Fruit fly (Drosophila melanogaster): ENCODE data around the gene stx.

The stx gene

DNA sequence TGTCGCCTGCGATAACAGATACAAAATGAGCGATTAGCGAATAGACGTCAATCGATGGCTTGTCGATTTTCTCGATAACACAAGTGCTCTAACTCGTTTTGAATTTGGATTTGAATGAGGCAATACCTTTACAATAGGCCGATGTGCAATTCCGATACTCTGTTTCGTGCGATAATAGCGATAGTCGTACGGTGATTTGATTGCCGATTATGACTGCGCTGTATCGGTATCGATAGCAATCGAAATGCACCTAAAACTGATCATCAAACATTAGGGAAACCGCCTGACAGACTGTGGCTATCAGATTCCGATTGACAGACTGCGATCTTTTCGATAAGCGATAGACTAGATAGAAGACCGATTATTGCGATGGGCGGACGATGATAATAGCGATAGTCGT, 7.0 kb upstream of the stx start:
- TF ChIP-seq ttk (optimal IDR thresholded peaks at IDR 0.05) = no peak
- TF ChIP-seq Myc (optimal IDR thresholded peaks at IDR 0.05) = no peak
- no peak for TF ChIP-seq h (optimal IDR thresholded peaks at IDR 0.05)
- no peak for TF ChIP-seq psq (optimal IDR thresholded peaks at IDR 0.05)
- TF ChIP-seq Sin3A (optimal IDR thresholded peaks at IDR 0.05) = no peak
- TF ChIP-seq insv (optimal IDR thresholded peaks at IDR 0.05) = no peak

DNA sequence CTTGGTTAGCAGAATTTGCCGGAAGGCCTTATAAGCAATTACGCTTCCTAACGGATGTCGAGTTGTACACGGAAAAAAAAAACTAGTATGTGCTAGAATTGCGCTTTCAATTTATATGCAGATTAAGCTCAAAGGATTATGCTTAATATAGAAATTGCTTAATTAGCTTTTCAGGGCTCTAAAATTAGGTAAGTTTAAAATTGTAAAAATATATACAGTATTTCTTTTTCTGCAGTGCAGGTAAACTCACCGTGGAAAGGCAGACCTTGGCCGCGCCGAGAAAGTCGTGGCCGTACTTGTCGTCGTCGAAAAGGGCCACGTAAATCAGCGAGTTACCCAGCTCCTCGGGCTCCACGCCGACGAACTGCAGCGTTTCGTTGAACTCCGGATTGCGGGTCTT, 5.9 kb upstream of the stx start:
- no peak for TF ChIP-seq ttk (optimal IDR thresholded peaks at IDR 0.05)
- no peak for TF ChIP-seq Myc (optimal IDR thresholded peaks at IDR 0.05)
- no peak for TF ChIP-seq insv (optimal IDR thresholded peaks at IDR 0.05)
- no peak for TF ChIP-seq Sin3A (optimal IDR thresholded peaks at IDR 0.05)
- no peak for TF ChIP-seq psq (optimal IDR thresholded peaks at IDR 0.05)
- TF ChIP-seq h (optimal IDR thresholded peaks at IDR 0.05) = no peak

DNA sequence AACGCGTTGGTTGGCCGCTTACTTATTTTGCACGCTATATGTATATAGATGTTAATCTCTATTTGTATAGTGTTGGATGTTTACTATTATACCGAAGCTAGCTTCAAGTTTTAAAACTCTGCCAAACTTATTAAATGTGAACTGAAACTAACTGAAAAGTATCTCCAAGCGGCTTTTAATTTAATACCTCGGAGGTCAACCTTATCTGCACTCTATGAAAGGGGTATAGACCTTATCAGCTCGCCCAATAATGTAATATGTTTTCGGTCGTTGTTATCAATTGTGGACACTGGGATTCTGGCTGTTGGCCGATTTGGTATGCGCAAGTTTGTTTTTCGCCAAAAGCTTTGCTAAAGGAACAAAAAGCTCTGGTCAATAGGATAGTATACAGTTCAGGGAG, 3.9 kb upstream of the stx start:
- TF ChIP-seq Sin3A (optimal IDR thresholded peaks at IDR 0.05) (no peak), insv (optimal IDR thresholded peaks at IDR 0.05) (no peak), psq (optimal IDR thresholded peaks at IDR 0.05) (no peak), h (optimal IDR thresholded peaks at IDR 0.05) (no peak), ttk (optimal IDR thresholded peaks at IDR 0.05) (no peak), Myc (optimal IDR thresholded peaks at IDR 0.05) (no peak)

DNA sequence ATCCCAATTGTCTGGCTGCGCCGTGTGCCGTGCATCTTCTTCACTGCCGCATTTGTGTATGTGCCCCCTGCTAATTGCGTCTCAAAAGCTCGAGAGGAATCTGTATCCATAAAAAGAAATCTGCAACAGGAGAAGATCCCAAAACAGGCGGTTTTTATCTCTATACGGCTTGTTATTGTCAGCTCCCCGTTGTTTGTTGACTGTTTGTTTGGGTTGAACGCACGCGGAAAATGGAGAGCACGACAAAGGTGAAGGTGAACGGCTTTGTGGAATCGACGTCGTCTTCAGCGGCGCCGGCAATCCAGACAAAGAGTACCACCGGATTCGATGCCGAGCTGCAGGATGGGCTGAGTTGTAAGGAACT, 829 bp upstream of the stx start:
- TF ChIP-seq insv (optimal IDR thresholded peaks at IDR 0.05) = no peak
- TF ChIP-seq ttk (optimal IDR thresholded peaks at IDR 0.05) = no peak
- TF ChIP-seq psq (optimal IDR thresholded peaks at IDR 0.05) = no peak
- no peak for TF ChIP-seq Myc (optimal IDR thresholded peaks at IDR 0.05)

DNA sequence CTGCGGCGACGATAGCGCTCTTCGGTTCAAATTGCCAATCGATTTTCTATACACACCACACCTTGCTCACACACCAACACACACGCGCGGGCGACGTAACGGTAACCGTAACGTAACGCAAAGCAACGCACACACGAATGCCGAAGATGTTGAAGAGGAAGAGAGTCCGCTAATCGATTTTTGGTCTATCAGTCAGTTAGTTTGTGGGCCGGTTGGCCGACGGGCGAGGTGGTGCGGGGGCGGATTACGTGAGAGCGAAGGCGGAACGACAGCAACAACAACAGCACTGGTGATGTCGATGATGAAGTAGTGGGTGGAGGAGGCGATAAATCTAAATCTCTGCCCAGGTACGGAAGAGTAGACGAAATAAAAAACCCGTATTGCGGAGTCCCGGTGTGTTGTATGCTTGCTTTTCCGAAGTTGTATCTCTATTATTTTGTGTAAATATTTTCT, 402 bp downstream of the stx start, which contains the start of gene ras:
ras (plus strand) TSS at position 188 of the 453 bp plus-strand sequence.
- TF ChIP-seq h (optimal IDR thresholded peaks at IDR 0.05) (no peak), Sin3A (optimal IDR thresholded peaks at IDR 0.05) (no peak), ttk (optimal IDR thresholded peaks at IDR 0.05) (no peak), psq (optimal IDR thresholded peaks at IDR 0.05) (no peak), insv (optimal IDR thresholded peaks at IDR 0.05) (no peak), Myc (optimal IDR thresholded peaks at IDR 0.05) (no peak)

DNA sequence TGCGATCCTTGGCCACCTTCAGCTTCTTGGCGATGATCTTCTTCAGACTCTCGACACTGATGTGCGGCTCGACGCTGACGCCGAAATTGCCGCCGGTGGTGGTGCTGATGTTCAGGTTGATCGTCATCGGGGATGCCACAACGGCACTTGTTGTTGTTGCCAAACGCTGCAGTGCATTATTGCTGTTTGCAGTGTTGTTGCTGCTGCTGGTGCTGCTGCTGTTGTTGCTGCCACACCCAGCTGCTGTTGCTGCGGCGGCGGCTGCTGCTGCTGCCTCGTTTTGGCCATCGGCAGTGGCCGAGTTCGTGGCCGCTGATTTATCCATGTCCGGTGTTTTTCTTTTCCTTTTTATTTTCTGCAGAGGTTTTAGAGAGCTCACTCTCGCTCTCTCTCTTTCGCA, 918 bp downstream of the stx start:
- no peak for TF ChIP-seq ttk (optimal IDR thresholded peaks at IDR 0.05)

DNA sequence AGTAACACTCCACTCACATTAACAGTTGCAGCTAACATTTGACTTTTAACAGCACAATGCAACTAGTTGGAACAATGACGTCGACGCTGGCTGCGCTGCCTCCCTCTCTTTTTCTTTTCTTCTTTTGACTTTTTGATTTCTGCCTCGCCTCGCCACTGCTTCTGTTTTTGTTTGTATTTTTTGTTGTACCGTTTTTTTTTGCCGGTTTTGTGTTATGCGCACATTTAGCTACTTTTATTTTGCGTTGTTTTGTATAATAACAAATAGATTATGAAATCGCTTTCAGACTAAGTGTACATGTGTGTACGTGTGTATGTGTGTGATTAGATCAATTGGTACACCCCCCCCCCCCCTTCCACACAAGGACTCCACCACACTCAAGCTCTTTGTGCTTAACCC, 2.2 kb downstream of the stx start:
- TF ChIP-seq Sin3A (optimal IDR thresholded peaks at IDR 0.05) = no peak
- no peak for TF ChIP-seq psq (optimal IDR thresholded peaks at IDR 0.05)
- no peak for TF ChIP-seq Myc (optimal IDR thresholded peaks at IDR 0.05)
- no peak for TF ChIP-seq insv (optimal IDR thresholded peaks at IDR 0.05)
- TF ChIP-seq h (optimal IDR thresholded peaks at IDR 0.05) = no peak
- TF ChIP-seq ttk (optimal IDR thresholded peaks at IDR 0.05) = no peak

DNA sequence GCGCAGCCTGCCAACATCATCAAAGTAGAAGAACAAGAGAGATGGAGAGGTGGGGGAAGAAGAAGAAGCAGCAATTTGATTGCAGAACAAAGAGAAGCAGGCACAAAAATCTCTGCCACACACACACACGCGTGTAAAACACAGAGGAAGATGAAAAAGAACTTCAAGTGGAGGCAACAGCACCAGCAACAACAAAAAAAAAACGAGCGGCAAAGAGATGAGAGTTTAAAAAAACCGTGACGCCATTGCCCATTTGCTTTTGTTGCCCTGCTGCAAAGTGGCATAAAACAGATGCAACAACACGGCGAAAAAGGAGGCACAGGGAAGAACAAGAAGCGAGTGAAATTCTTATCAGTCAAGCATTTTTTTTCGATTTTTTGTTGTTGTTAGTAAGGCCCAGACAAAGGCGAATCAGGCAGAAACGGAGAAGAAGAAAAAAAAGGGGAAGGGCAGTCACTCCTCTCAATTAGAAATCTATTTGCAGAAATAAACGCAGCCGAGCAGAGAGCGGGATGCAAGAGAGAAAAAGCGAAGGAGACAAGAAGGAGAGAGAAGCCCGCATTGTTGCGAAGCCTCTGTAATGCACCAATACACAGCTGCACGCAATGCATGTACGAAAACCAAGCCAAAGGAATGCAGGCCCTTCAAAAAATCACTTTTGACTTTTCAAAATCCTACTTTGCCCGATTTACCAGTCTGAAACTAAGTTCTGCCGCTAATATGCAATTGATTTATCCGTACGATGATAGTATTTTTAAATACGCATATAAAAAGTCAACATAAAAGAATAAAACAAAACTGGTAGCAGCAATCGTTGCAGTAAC, 2.8 kb downstream of the stx start:
- no peak for TF ChIP-seq ttk (optimal IDR thresholded peaks at IDR 0.05)
- peak; percentile 9 for TF ChIP-seq psq (optimal IDR thresholded peaks at IDR 0.05)

DNA sequence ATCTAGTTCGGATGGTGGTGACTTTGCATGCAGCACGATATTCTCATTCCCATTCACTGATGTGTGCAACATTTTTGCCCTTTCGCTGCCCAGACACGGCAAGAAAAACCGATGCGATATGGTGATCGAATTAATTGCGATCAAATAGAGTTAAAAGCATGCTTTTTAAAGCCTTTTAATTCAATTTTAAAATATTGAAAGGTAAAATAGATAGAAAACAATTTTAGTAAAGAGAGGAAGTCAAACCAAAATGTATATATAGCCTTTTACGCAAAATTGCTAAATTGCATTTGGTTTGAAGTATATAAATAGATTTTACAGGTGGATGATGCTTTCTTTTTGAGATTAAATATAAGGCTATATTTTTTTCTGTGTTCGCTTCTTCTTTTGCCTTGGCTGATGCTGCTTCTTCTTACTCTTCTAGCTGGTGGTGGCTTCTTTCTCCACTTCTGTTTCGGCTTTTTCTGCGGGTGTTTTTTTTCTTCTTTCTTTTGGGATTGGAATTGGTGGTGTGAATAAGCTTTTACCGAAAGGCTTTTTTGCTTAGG, 3.7 kb downstream of the stx start:
- TF ChIP-seq Sin3A (optimal IDR thresholded peaks at IDR 0.05) (no peak), h (optimal IDR thresholded peaks at IDR 0.05) (no peak), Myc (optimal IDR thresholded peaks at IDR 0.05) (no peak), psq (optimal IDR thresholded peaks at IDR 0.05) (no peak), ttk (optimal IDR thresholded peaks at IDR 0.05) (no peak), insv (optimal IDR thresholded peaks at IDR 0.05) (no peak)

DNA sequence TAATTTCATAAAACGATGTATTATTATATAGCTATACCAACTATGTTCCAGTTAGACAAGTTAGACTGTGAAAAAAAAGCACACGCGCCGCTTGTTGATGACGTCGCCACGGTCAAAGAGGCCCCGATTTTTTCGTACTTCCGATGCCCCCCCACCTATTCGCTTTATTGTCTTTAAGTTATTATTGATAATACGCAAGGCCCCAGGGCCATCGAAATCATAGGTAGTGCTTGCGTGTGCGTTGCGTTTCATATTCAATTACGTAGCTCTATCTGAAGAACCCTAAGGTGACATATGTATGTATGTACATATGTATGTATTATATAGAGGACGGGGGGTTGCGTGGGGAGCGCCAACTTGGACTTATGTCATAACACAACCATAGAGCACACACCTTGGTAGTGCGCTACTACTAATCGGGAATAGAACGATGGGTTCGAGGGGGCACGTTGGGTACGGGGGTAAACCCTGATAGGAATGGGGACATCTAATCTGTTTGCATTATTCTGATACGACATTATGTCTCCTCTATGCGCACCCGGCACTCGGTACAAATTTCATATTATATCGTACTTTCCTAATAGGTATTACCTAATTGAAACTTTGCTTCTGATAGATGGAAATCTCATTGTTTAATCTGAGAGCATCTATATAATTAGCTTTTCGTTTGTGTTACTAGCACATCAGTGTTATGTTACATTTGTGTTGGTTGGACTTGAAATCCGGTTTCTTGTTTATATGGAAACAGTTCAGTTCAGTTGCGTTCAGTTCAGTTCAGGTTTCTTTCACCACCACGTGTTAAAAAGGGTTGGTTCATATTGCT, 4.9 kb downstream of the stx start:
- TF ChIP-seq Sin3A (optimal IDR thresholded peaks at IDR 0.05) (no peak), ttk (optimal IDR thresholded peaks at IDR 0.05) (no peak), insv (optimal IDR thresholded peaks at IDR 0.05) (no peak), Myc (optimal IDR thresholded peaks at IDR 0.05) (no peak), h (optimal IDR thresholded peaks at IDR 0.05) (no peak), psq (optimal IDR thresholded peaks at IDR 0.05) (no peak)

DNA sequence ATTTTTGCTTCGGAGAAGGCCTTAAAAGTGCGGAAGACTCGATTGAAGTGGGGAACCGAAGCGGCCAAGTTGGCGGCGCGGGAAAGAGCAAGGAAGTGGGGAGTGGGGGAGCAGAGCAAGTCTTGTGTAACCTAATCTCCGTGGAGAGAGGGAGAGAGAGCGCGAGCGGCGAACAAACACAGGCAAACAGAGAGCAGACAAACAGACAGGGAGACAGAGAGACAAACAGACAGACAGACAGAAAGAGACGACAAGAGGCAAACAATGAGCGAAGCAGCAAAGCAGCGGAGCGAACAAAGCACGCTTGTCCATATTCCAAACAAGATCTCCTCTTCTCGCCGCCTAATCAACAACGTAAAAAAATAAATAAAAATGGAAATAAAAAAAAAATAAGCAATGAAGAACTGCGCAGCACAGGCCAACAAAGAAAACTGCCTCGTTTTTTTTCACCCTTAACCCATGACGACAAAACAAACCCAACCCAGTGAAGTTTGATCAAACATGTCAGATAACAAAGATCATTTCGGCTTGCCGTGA, 5.8 kb downstream of the stx start:
- TF ChIP-seq Myc (optimal IDR thresholded peaks at IDR 0.05) (no peak), h (optimal IDR thresholded peaks at IDR 0.05) (no peak), Sin3A (optimal IDR thresholded peaks at IDR 0.05) (no peak), insv (optimal IDR thresholded peaks at IDR 0.05) (no peak), ttk (optimal IDR thresholded peaks at IDR 0.05) (no peak), psq (optimal IDR thresholded peaks at IDR 0.05) (no peak)

DNA sequence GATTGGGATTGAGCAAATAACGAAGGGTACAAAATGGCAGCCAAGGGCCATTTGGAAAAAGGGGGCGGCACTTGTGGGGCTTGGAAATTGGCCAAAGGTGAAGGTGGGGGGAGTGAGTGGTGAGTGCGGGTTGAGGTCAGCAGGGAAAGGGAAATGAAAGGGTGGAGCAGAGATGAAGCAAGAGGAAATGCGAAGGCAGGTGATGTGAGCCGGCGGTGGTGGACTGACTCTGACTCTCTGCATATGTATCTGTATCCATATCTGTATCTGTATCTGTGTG, 6.7 kb downstream of the stx start:
- TF ChIP-seq h (optimal IDR thresholded peaks at IDR 0.05) (no peak), ttk (optimal IDR thresholded peaks at IDR 0.05) (no peak)
